Worm (Caenorhabditis elegans) whole organism, late embryonic: ENCODE results near the gene mre-11.

Experiments used
- ahr-1 ChIP-seq: sonication (generic microtip); optimal IDR thresholded peaks from 2 replicates; lab custom pipeline; 2016; ENCODE audit warnings: missing genetic modification characterization, missing compliant biosample characterization
- madf-2 ChIP-seq: sonication (generic microtip); optimal IDR thresholded peaks from 2 replicates; lab custom pipeline; 2017; ENCODE audit warnings: missing genetic modification characterization, missing compliant biosample characterization
- unc-86 ChIP-seq: sonication (generic microtip); optimal IDR thresholded peaks from 2 replicates; lab custom pipeline; 2016; ENCODE audit warnings: missing genetic modification characterization, missing compliant biosample characterization

ce11 chrV:10721912-10722426, 14.7 kb downstream of the mre-11 start:
- TF ChIP-seq ahr-1 (tag; lab: Kevin White, UChicago) (no peak), madf-2 (tag; lab: Kevin White, UChicago) (no peak), unc-86 (no peak)
